Worm (Caenorhabditis elegans) whole organism, young adult: ENCODE results near the gene T08G5.2.

Source experiments
- B0019.2 ChIP-seq: fragments of 200-800 bp; sonication (Bioruptor generic); conservative IDR thresholded peaks from 2 replicates; pipeline ENCODE4 v1.3.6; 2022; ENCODE audit warnings: missing genetic modification reagents, missing genetic modification characterization, missing compliant biosample characterization
- C06A6.2 ChIP-seq: fragments of 200-800 bp; sonication (Bioruptor generic); conservative IDR thresholded peaks from 2 replicates; pipeline ENCODE4 v1.3.6; 2022; ENCODE audit warnings: missing genetic modification characterization, missing compliant biosample characterization
- C17E4.6 ChIP-seq: fragments of 200-800 bp; sonication (Bioruptor generic); IDR thresholded peaks from 2 replicates; pipeline ENCODE4 v1.3.6; 2022; ENCODE audit warnings: missing genetic modification reagents, missing genetic modification characterization, missing compliant biosample characterization
- F39B2.1 ChIP-seq: fragments of 200-800 bp; sonication (Bioruptor generic); IDR thresholded peaks from 2 replicates; pipeline ENCODE4 v1.3.6; 2022; ENCODE audit warnings: missing genetic modification reagents, missing genetic modification characterization, missing compliant biosample characterization
- F52B5.7 ChIP-seq: sonication (generic microtip); optimal IDR thresholded peaks from 2 replicates; lab custom pipeline; 2016; ENCODE audit warnings: mild to moderate bottlenecking, missing genetic modification characterization, missing compliant biosample characterization
- K12H6.12 ChIP-seq: fragments of 200-800 bp; sonication (Bioruptor generic); optimal IDR thresholded peaks from 2 replicates; lab custom pipeline; 2018; ENCODE audit warnings: mild to moderate bottlenecking, missing genetic modification characterization, missing compliant biosample characterization
- T07F8.4 ChIP-seq: sonication (generic microtip); optimal IDR thresholded peaks from 2 replicates; lab custom pipeline; 2016; ENCODE audit warnings: mild to moderate bottlenecking, missing genetic modification characterization, moderate library complexity, missing compliant biosample characterization
- Y53G8AR.9 ChIP-seq: fragments of 200-800 bp; sonication (Bioruptor generic); conservative IDR thresholded peaks from 2 replicates; pipeline ENCODE4 v1.3.6; 2022; ENCODE audit warnings: missing genetic modification reagents, missing genetic modification characterization, missing compliant biosample characterization
- Y79H2A.3 ChIP-seq: fragments of 200-800 bp; sonication (Bioruptor generic); conservative IDR thresholded peaks from 2 replicates; pipeline ENCODE4 v1.3.6; 2022; ENCODE audit warnings: missing genetic modification reagents, missing genetic modification characterization, missing compliant biosample characterization
- akir-1 ChIP-seq: fragments of 200-800 bp; sonication (Bioruptor generic); optimal IDR thresholded peaks from 2 replicates; lab custom pipeline; 2018; ENCODE audit warnings: mild to moderate bottlenecking, missing genetic modification characterization, moderate library complexity, missing compliant biosample characterization
- aptf-2 ChIP-seq: fragments of 200-800 bp; sonication (Bioruptor generic); conservative IDR thresholded peaks from 2 replicates; pipeline ENCODE4 v1.3.6; 2022; ENCODE audit warnings: missing genetic modification reagents, missing genetic modification characterization, missing compliant biosample characterization
- atf-7 ChIP-seq: sonication (generic microtip); optimal IDR thresholded peaks from 2 replicates; lab custom pipeline; 2017; ENCODE audit warnings: mild to moderate bottlenecking, missing genetic modification characterization, missing compliant biosample characterization
- attf-3 ChIP-seq: fragments of 200-800 bp; sonication (Bioruptor generic); conservative IDR thresholded peaks from 2 replicates; pipeline ENCODE4 v1.3.6; 2022; ENCODE audit warnings: missing genetic modification reagents, missing genetic modification characterization, missing compliant biosample characterization
- attf-5 ChIP-seq: fragments of 200-800 bp; sonication (Bioruptor generic); optimal IDR thresholded peaks from 2 replicates; lab custom pipeline; 2018; ENCODE audit warnings: mild to moderate bottlenecking, missing genetic modification characterization, missing compliant biosample characterization
- attf-6 ChIP-seq: fragments of 200-800 bp; sonication (Bioruptor generic); IDR thresholded peaks from 2 replicates; pipeline ENCODE4 v1.3.6; 2022; ENCODE audit warnings: missing genetic modification reagents, missing genetic modification characterization, missing compliant biosample characterization
- bed-2 ChIP-seq: fragments of 200-800 bp; sonication (Bioruptor generic); IDR thresholded peaks from 2 replicates; pipeline ENCODE4 v1.3.6; 2022; ENCODE audit warnings: missing genetic modification reagents, missing genetic modification characterization, missing compliant biosample characterization
- ccch-3 ChIP-seq: fragments of 200-800 bp; sonication (Bioruptor generic); optimal IDR thresholded peaks from 2 replicates; lab custom pipeline; 2018; ENCODE audit warnings: mild to moderate bottlenecking, missing genetic modification characterization, missing compliant biosample characterization
- ceh-27 ChIP-seq: fragments of 200-800 bp; sonication (Bioruptor generic); optimal IDR thresholded peaks from 2 replicates; lab custom pipeline; 2018; ENCODE audit warnings: mild to moderate bottlenecking, missing genetic modification characterization, moderate library complexity, missing compliant biosample characterization
- ceh-40 ChIP-seq: fragments of 200-800 bp; sonication (Bioruptor generic); IDR thresholded peaks from 2 replicates; pipeline ENCODE4 v1.3.6; 2022; ENCODE audit warnings: missing genetic modification characterization, missing compliant biosample characterization
- ceh-58 ChIP-seq: fragments of 200-800 bp; sonication (Bioruptor generic); IDR thresholded peaks from 2 replicates; pipeline ENCODE4 v1.3.6; 2022; ENCODE audit warnings: missing genetic modification characterization, missing compliant biosample characterization
- ceh-91 ChIP-seq: fragments of 200-800 bp; sonication (Bioruptor generic); IDR thresholded peaks from 2 replicates; pipeline ENCODE4 v1.3.6; 2022; ENCODE audit warnings: missing genetic modification reagents, missing genetic modification characterization, missing compliant biosample characterization
- chd-7 ChIP-seq: sonication (generic microtip); optimal IDR thresholded peaks from 2 replicates; lab custom pipeline; 2016; ENCODE audit warnings: mild to moderate bottlenecking, missing genetic modification characterization, moderate library complexity, missing compliant biosample characterization
- dox-1 ChIP-seq: fragments of 200-800 bp; sonication (Bioruptor generic); IDR thresholded peaks from 2 replicates; pipeline ENCODE4 v1.3.6; 2022; ENCODE audit warnings: missing genetic modification reagents, missing genetic modification characterization, missing compliant biosample characterization
- ets-4 ChIP-seq: fragments of 200-800 bp; sonication (Bioruptor generic); optimal IDR thresholded peaks from 2 replicates; lab custom pipeline; 2018; ENCODE audit warnings: mild to moderate bottlenecking, missing genetic modification characterization, missing compliant biosample characterization
- hmg-1.2 ChIP-seq: fragments of 200-800 bp; sonication (Bioruptor generic); IDR thresholded peaks from 2 replicates; pipeline ENCODE4 v1.3.6; 2022; ENCODE audit warnings: missing genetic modification reagents, missing genetic modification characterization, missing compliant biosample characterization
- hmg-20 ChIP-seq: fragments of 200-800 bp; sonication (Bioruptor generic); IDR thresholded peaks from 2 replicates; pipeline ENCODE4 v1.3.6; 2022; ENCODE audit warnings: missing genetic modification reagents, missing genetic modification characterization, missing compliant biosample characterization
- lin-35 ChIP-seq, 3 experiments: fragments of 150-350 bp in 2 of 3; sonication (generic microtip) in 1 of 3; optimal IDR thresholded peaks; 2 replicates each; lab custom pipeline; 2014 to 2018; ENCODE audit warnings: missing biosample characterization in 3 of 3, missing genetic modification characterization in 3 of 3, missing genetic modification reagents in 3 of 3
- lsl-1 ChIP-seq: fragments of 200-800 bp; sonication (Bioruptor generic); optimal IDR thresholded peaks from 2 replicates; lab custom pipeline; 2018; ENCODE audit warnings: mild to moderate bottlenecking, missing genetic modification characterization, moderate library complexity, missing compliant biosample characterization
- lsy-27 ChIP-seq: sonication (generic microtip); optimal IDR thresholded peaks from 2 replicates; lab custom pipeline; 2017; ENCODE audit warnings: missing genetic modification characterization, mild to moderate bottlenecking, missing compliant biosample characterization, antibody characterized with exemption, missing genotype, borderline replicate concordance; ENCODE audit not compliant: insufficient read depth
- madf-6 ChIP-seq: fragments of 200-800 bp; sonication (Bioruptor generic); IDR thresholded peaks from 2 replicates; pipeline ENCODE4 v1.3.6; 2022; ENCODE audit warnings: missing genetic modification reagents, missing genetic modification characterization, missing compliant biosample characterization
- nhr-179 ChIP-seq: sonication (generic microtip); optimal IDR thresholded peaks from 2 replicates; lab custom pipeline; 2016; ENCODE audit warnings: mild to moderate bottlenecking, missing genetic modification characterization, missing compliant biosample characterization
- nhr-80 ChIP-seq: sonication (generic microtip); optimal IDR thresholded peaks from 2 replicates; lab custom pipeline; 2016; ENCODE audit warnings: missing genetic modification characterization, missing compliant biosample characterization
- pbrm-1 ChIP-seq: fragments of 200-800 bp; sonication (Bioruptor generic); IDR thresholded peaks from 2 replicates; pipeline ENCODE4 v1.3.6; 2022; ENCODE audit warnings: missing genetic modification reagents, missing genetic modification characterization, missing compliant biosample characterization
- repo-1 ChIP-seq: sonication (generic microtip); optimal IDR thresholded peaks from 2 replicates; lab custom pipeline; 2017; ENCODE audit warnings: mild to moderate bottlenecking, missing genetic modification characterization, missing compliant biosample characterization
- sea-2 ChIP-seq: fragments of 200-800 bp; sonication (Bioruptor generic); IDR thresholded peaks from 2 replicates; pipeline ENCODE4 v1.3.6; 2022; ENCODE audit warnings: missing genetic modification characterization, missing compliant biosample characterization
- snpc-4 ChIP-seq, 5 experiments: fragments of 150-350 bp in 1 of 5; sonication (generic microtip) in 4 of 5; optimal IDR thresholded peaks; 2 replicates each; lab custom pipeline; 2014 to 2018; ENCODE audit warnings: missing genetic modification characterization in 5 of 5, missing biosample characterization in 3 of 5, antibody characterized with exemption in 2 of 5, mild to moderate bottlenecking in 2 of 5, missing compliant biosample characterization in 2 of 5, missing genotype in 2 of 5, moderate library complexity in 2 of 5, missing genetic modification reagents in 1 of 5
- somi-1 ChIP-seq: fragments of 200-800 bp; sonication (Bioruptor generic); optimal IDR thresholded peaks from 2 replicates; lab custom pipeline; 2018; ENCODE audit warnings: mild to moderate bottlenecking, missing genetic modification characterization, missing compliant biosample characterization
- zfh-2 ChIP-seq: fragments of 200-800 bp; sonication (Bioruptor generic); conservative IDR thresholded peaks from 2 replicates; pipeline ENCODE4 v1.3.6; 2022; ENCODE audit warnings: missing genetic modification reagents, missing genetic modification characterization, missing compliant biosample characterization
- zim-3 ChIP-seq: sonication (generic microtip); optimal IDR thresholded peaks from 2 replicates; lab custom pipeline; 2017; ENCODE audit warnings: mild to moderate bottlenecking, missing genetic modification characterization, moderate library complexity, missing compliant biosample characterization
- ztf-18 ChIP-seq: sonication (generic microtip); optimal IDR thresholded peaks from 2 replicates; lab custom pipeline; 2016; ENCODE audit warnings: missing genotype, mild to moderate bottlenecking, missing genetic modification characterization, missing compliant biosample characterization
- ztf-22 ChIP-seq: fragments of 200-800 bp; sonication (Bioruptor generic); optimal IDR thresholded peaks from 2 replicates; lab custom pipeline; 2018; ENCODE audit warnings: mild to moderate bottlenecking, missing genetic modification characterization, moderate library complexity, missing compliant biosample characterization
- ztf-26 ChIP-seq: sonication (generic microtip); optimal IDR thresholded peaks from 2 replicates; lab custom pipeline; 2017; ENCODE audit warnings: missing genetic modification characterization, missing compliant biosample characterization
- ztf-6 ChIP-seq: fragments of 200-800 bp; sonication (Bioruptor generic); IDR thresholded peaks from 2 replicates; pipeline ENCODE4 v1.3.6; 2022; ENCODE audit warnings: missing genetic modification reagents, missing genetic modification characterization, missing compliant biosample characterization

The T08G5.2 gene

DNA sequence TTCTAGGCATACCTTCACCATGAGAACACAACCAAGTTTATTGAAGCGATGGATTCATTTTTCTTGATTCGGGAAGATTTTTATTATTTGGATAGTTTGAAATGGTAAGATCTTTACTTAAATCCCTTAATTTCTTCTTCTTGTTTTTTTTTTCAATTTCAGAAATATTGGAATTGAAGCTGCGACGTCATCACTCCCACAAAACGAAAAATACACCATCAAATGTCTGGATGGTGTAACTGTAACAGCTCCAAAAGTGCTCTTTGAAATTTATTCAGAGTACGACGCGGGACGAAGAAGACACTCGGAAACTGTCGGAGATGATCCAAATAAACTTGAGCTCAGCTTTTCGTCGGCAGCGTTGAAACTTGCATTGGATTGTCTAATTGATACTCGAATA, 38.3 kb upstream of the T08G5.2 start, which contains the start of gene D1086.21:
Gene D1086.21, plus strand, starts transcription at position 301 of the 400 bp plus-strand sequence.
- TF ChIP-seq T07F8.4 (tag; lab: Kevin White, UChicago) (no peak), Y79H2A.3 (GFP tag; lab: Robert Waterston, UW) (no peak), ccch-3 (GFP tag; lab: Kevin White, UChicago) (no peak), snpc-4 (GFP tag; optimal IDR thresholded peaks at IDR 0.05; lab: Kevin White, UChicago) (no peak), snpc-4 (tag; optimal IDR thresholded peaks at IDR 0.05; lab: Kevin White, UChicago) (no peak), B0019.2 (GFP tag; lab: Robert Waterston, UW) (no peak), C17E4.6 (GFP tag; lab: Robert Waterston, UW) (no peak), ceh-27 (no peak), pbrm-1 (GFP tag; lab: Robert Waterston, UW) (no peak)

DNA sequence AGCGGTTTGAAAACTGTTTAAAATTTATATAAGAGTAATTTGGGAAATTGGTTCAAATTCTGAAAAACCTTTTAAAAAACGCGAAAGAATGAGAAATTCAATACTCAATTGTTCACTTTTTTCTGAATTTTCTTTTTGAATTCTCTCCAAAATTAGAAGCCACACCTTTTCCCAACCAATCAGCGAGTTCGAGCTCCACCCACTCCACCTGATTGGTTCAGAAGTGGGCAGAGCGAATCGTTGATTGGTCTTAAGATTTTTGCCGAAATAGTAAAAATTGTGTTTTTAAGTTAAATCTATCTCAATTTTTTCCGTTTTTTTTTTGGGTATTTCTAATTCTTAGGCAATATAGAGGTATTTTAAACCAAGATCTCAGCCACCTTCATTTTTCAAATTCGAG, 37.9 kb upstream of the T08G5.2 start:
- TF ChIP-seq F39B2.1 (GFP tag; lab: Robert Waterston, UW) (no peak), ets-4 (no peak), lsy-27 (tag; lab: Kevin White, UChicago) (no peak), zim-3 (no peak)

DNA sequence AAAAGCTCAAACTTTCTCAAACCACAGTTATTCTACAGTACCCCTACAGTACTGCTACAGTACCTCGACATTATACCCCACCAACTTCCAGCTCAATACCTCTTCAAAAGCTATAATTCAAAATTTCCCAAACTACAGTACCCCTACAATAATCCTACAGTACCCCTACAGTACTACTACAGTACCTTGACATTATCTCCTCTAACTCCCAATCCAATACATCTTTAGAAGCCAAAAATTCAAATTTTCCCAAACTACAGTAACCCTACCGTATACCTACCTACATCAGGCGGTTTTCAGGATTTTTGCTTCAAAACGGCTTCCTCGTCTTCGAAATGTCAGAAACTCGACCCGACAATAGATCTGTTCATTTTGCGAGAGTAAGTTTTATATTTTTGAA, 31.4 kb upstream of the T08G5.2 start, which contains the start of gene F58D12.3:
Gene F58D12.3, plus strand, starts transcription at position 301 of the 400 bp plus-strand sequence.
- TF ChIP-seq bed-2 (GFP tag; lab: Robert Waterston, UW) (no peak), lin-35 (GFP tag; optimal IDR thresholded peaks at IDR 0.05; lab: Kevin White, UChicago) (no peak), nhr-179 (tag; lab: Kevin White, UChicago) (no peak), ets-4 (no peak), ztf-6 (no peak), nhr-80 (no peak), ztf-18 (tag; lab: Kevin White, UChicago) (no peak), repo-1 (tag; lab: Kevin White, UChicago) (no peak), ceh-40 (GFP tag; lab: Robert Waterston, UW) (no peak)

DNA sequence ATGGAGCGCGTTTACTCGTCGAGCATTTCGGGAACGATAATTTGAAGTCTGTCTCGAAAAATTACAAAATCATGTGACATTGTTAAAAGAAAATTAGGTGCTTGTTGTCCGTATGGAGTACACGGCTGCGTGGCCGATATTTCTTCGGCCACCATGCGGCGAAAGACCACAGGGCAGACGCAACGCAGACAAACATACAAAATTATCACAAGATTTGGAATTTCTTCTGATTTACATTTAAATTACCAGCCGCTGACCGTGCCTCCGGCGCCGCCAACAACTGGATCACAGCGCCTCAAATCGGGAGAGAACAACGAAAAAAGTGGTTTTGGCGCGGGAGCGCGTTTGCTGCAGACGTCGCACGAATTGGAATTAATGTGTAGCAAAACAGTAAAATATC, 29.0 kb upstream of the T08G5.2 start:
- TF ChIP-seq chd-7 (peak; percentile 87), attf-6 (GFP tag; lab: Robert Waterston, UW) (peak; percentile 58), aptf-2 (GFP tag; lab: Robert Waterston, UW) (peak; percentile 91), F39B2.1 (GFP tag; lab: Robert Waterston, UW) (0 out of 2 replicates have a peak, but pooled peaks have one; percentile 42), ceh-91 (GFP tag; lab: Robert Waterston, UW) (peak; percentile 77), Y53G8AR.9 (GFP tag; lab: Robert Waterston, UW) (peak; percentile 97), hmg-20 (peak; percentile 91), K12H6.12 (tag; lab: Kevin White, UChicago) (peak; percentile 92), atf-7 (tag; lab: Kevin White, UChicago) (peak; percentile 95), hmg-1.2 (peak; percentile 96), ztf-22 (GFP tag; lab: Kevin White, UChicago) (peak; percentile 78), ceh-58 (0 out of 2 replicates have a peak, but pooled peaks have one; percentile 13), akir-1 (GFP tag; lab: Kevin White, UChicago) (peak; percentile 94), C06A6.2 (GFP tag; lab: Robert Waterston, UW) (peak; percentile 97), ceh-27 (peak; percentile 96), dox-1 (peak; percentile 98), ztf-18 (tag; lab: Kevin White, UChicago) (peak; percentile 55), somi-1 (peak; percentile 84), F52B5.7 (peak; percentile 73), sea-2 (peak; percentile 93), ztf-26 (tag; lab: Kevin White, UChicago) (peak; percentile 94), lsl-1 (GFP tag; lab: Kevin White, UChicago) (peak; percentile 29), attf-5 (peak; percentile 95), madf-6 (GFP tag; lab: Robert Waterston, UW) (peak; percentile 85), attf-3 (GFP tag; lab: Robert Waterston, UW) (peak; percentile 82), zfh-2 (peak; percentile 82), repo-1 (tag; lab: Kevin White, UChicago) (peak; percentile 78), zim-3 (peak; percentile 89)
